Fruit fly (Drosophila melanogaster) whole organism, larva: Measurements from ENCODE around the gene CG33969.
A peak's percentile ranks its signal among the peaks of the same experiment; 100 is the strongest.

ENCODE experiments used
- noc ChIP-seq: fragments of 200-800 bp; sonication (Bioruptor generic); optimal IDR thresholded peaks from 3 replicates; lab custom pipeline; 2019; ENCODE audit warnings: missing biosample characterization, mild to moderate bottlenecking, missing genetic modification characterization, moderate library complexity

Gene CG33969

DNA sequence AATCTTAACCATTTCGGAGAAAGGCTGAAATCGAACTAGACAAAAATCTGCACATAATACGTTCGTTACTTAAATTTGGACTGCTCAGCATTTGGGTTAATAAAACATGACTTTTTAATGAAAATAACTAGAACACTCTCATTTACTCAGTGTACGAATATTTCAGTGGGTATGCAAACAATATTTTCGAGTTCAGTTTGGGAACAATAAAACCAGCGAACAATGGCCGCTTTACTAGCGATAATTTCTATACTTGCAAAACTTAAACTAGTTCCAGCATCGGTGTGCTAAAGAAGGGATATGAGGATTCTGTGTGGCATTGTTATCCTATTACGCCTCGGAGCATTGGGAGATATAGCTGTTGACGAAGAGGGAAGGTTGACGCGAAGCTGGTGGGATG is 35.1 kb downstream of the CG33969 start, which contains the start of gene CG5665:
Gene CG5665, plus strand, starts transcription at position 301 of the 400 bp plus-strand sequence.
- TF ChIP-seq noc (tag; lab: Kevin White, UChicago), result no peak

DNA sequence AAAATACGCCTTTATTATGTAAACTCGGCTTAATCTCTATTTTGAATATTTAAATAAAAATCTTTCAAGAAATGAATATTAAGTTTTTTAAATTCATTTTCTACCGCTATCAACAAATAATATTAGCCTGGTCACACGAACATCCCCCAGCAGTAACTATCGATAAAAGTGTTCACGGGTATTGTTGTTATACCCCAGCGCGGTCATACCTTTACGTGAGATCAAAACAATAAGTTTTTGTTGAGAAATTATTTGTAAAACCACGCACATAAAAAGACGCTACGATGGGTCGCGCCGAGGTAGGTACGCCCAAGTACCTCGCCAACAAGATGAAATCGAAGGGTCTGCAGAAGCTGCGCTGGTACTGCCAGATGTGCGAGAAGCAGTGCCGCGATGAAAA is 36.7 kb downstream of the CG33969 start, which contains the start of gene kin17:
Gene kin17, plus strand, starts transcription at position 195 of the 400 bp plus-strand sequence.
- no peak for TF ChIP-seq noc (tag; lab: Kevin White, UChicago)

DNA sequence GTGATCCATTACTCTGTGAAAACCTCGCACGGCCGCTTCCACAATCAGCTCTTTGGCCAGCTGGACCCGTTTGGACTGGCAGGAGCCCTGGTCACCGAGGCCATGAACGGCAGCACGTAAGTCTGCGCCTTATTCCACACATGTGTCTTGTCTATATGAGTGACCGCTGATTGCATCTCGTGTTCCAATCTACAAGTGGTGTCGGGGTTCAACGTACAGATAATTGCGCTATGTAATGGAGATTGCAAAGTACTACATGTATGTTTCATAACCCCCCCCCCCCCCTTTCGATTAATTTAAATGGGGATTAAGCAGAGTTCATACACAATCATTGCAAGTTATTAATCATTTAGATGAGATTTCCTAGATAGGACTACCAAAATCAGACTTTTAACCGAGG is 38.5 kb downstream of the CG33969 start:
- no peak for TF ChIP-seq noc (tag; lab: Kevin White, UChicago)

DNA sequence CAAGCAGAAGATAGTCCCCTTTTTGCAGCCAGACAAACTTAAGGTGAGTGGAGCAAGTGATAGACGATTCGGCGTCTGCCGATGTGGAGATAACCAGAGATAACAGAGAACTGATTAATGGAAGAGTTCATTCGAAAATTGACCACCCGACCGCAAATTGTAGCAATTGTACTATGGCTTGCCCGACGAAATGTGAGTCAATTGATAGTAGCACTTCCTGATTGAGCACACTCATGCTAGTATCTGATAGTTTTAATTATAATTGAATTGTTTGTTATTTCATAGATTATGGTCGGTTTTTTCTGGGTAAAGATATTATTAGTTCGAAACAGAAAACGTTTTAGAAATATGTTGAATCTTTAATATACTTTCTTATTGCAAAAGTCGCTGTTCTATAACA is 39.0 kb downstream of the CG33969 start:
- no peak for TF ChIP-seq noc (tag; lab: Kevin White, UChicago)

DNA sequence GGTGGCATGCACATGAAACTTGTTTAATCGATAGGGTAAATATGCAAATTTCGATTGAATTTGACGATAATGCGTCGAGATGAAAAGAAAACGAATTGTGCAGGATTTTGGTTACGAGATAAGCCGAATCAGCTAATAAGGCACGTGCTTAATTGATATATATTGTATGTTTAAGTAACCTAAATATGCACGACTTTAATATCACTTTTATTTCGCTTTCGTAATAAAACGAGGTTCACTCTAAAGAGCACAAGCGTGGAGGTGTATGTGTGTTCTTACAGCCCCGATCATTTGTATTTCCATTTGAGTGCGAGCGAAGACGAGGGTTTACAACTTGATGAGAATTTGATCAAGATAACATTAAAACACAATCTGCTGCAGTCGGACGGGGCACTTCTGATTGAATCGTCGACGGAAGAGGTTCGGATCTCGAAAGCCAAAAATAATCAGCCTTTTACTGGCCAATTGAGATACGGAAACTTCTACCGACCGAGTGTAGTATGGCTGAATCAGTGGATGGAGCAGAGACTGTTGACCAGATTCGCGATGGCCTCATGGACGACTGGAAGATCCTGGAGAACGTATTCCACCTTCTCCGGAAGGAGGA is 39.5 kb downstream of the CG33969 start:
- no peak for TF ChIP-seq noc (tag; lab: Kevin White, UChicago)

DNA sequence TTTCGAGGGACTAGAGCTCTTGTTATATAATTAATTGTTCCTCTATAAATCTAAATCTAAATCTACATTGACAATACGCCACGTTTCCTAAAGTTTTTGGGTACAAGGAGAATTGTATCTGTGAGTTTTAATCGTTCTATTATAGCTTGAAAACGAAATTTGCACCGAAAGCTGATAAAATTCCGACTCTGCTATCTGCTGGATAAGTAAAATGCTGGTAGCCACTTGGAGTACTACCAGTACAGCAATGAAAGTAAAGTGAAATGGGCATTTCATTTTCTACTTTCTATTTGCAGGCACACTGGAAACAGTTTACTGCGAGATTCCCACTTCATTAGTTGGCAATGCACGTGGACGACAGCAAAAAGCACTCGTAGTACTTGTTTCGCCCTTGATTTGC is 40.2 kb downstream of the CG33969 start, which contains the start of gene CG5618:
Gene CG5618, plus strand, starts transcription at position 301 of the 400 bp plus-strand sequence.
- no peak for TF ChIP-seq noc (tag; lab: Kevin White, UChicago)

DNA sequence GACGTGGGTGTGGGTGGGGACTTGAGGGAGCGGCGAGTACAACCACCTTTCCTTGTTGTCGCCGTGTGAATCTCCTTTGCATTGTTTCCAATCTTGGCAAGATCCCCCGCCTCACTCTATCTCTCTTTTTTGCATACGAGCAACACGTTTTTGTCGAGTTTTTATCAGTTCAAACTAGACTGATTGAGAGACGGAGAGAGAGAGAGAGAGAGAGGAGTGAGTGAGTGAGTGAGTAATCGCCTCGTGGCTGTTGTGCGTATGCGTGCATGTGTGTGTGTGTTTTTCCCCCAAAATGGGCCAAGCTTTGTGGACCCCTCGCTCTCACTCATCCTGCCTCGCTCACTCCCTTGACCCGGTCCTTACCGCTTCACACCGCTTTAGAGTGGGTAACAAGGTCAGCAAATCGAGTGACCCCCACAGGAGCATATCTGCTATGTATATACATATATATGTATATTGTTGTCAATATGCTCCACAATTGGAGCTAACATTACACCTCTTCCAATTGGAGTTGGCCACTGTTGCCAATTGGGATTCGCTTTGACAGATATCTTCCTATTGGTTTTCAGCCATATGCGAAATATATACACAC is 43.9 kb downstream of the CG33969 start:
- no peak for TF ChIP-seq noc (tag; lab: Kevin White, UChicago)

DNA sequence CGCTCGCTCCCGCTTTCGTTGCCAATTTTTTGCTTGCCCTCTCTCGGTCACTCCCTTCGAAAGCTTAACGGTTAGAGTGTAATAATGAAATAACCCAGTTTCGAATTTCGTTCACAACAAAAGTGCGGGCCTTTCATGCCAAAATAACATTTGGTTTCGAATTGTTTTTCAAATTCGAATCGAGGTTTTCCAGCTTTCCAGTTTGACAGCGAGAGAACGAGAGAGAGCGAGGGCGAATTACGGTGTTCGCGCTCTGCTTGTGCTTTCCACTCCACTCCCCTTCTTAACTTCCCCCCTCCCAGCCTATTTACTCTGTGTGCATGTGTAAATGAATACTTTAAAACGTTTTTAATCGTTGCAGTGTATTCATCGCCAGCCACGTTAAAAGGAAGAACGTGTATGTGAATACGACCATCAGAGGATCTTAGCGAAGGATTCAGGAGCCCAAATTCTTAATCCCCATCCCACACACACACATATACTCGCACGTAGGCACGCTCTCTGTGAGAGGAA is 44.7 kb downstream of the CG33969 start:
- no peak for TF ChIP-seq noc (tag; lab: Kevin White, UChicago)

DNA sequence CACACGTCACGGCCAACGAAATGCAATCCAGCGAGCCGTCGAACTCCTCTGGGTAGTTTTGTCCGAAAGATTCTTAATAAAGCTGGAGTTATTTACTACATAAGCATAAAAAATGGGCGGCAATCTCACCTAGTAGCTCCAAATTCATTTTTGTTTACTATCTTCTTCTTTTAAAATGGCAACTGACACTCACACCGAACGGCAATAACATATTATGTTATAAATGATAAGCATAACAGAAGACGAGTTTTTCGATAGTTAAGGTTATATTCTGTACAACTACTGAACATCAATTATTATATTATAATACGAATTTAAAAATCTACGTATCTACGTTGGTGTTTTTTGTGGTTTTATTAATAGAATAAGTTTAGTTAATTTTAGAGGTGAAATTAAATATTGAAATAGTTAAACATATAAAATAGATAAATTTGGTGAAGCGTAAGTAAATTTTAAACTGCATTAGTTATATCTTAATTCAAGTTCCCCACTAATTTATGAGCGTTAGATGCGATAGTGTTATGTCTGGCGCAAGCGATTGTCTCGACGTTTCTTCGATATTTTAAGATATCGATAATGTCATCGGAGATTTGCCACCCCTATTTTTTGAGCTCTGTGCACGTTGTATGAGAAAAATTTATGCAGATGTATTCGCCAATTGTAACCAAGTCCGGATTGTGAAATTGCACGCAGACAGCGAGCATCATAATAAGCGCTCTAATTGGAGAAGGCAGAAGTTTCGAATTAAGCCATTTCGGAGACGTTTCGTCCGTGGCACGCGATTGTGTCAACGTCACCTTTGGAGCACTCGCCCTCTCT is 45.4 kb downstream of the CG33969 start, which contains the start of the genes Rbbp5 and eRF1:
Gene Rbbp5, minus strand, starts transcription at position 181 of the 819 bp plus-strand sequence.
Gene eRF1, plus strand, starts transcription at position 594 of the 819 bp plus-strand sequence.
- peak; percentile 57 for TF ChIP-seq noc (tag; lab: Kevin White, UChicago)

DNA sequence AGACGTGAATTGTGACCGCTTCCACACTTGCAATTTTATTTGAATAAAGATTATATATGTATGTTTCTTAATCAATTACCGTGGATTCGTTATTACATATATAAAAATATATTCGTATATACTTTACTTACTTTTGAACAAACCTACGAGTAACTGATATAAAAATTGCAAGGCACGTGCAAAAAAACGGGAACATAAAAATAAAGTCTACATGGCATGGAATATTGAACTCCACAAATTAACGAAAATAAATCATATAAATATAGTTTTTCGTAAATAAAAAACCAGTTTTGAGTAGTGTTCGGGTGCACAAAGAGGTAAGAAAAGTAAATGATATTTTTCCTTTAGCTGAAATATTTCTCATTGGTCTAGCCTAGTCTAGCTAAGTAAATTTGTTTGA is 51.0 kb downstream of the CG33969 start, which contains the start of gene Spn77Bc:
Gene Spn77Bc, plus strand, starts transcription at position 301 of the 400 bp plus-strand sequence.
- no peak for TF ChIP-seq noc (tag; lab: Kevin White, UChicago)
